Fruit fly (Drosophila melanogaster) whole organism, embryonic: ENCODE results near the gene Ir76b.
A peak's percentile ranks its signal among the peaks of the same experiment; 100 is the strongest.

Experiments
- Blimp-1 ChIP-seq: fragments of 200-800 bp; sonication (Bioruptor generic); optimal IDR thresholded peaks from 3 replicates; lab custom pipeline; 2018; ENCODE audit warnings: missing biosample characterization, missing genetic modification characterization, mild to moderate bottlenecking, moderate library complexity, missing genetic modification reagents
- CG1024 ChIP-seq: fragments of 200-800 bp; sonication (Bioruptor generic); IDR thresholded peaks from 2 replicates; pipeline ENCODE4 v1.3.6; 2022; ENCODE audit warnings: missing biosample characterization, missing genetic modification characterization
- CG11247 ChIP-seq: fragments of 200-800 bp; sonication (Bioruptor generic); IDR thresholded peaks from 2 replicates; pipeline ENCODE4 v1.3.6; 2022; ENCODE audit warnings: missing biosample characterization, missing genetic modification characterization
- CG12104 ChIP-seq: fragments of 200-800 bp; sonication (Bioruptor generic); optimal IDR thresholded peaks from 3 replicates; lab custom pipeline; 2016; ENCODE audit warnings: missing biosample characterization, missing genetic modification characterization
- CG12769 ChIP-seq: fragments of 200-800 bp; sonication (Bioruptor generic); optimal IDR thresholded peaks from 2 replicates; lab custom pipeline; 2019; ENCODE audit warnings: missing biosample characterization, mild to moderate bottlenecking, missing genetic modification characterization, moderate library complexity
- CG13287 ChIP-seq: fragments of 200-800 bp; sonication (Bioruptor generic); IDR thresholded peaks from 2 replicates; pipeline ENCODE4 v1.3.6; 2022; ENCODE audit warnings: missing biosample characterization, missing genetic modification characterization; ENCODE audit not compliant: partially characterized antibody
- CG13894 ChIP-seq: fragments of 200-800 bp; sonication (Bioruptor generic); optimal IDR thresholded peaks from 3 replicates; lab custom pipeline; 2018; ENCODE audit warnings: missing biosample characterization, mild to moderate bottlenecking, missing genetic modification characterization, moderate library complexity
- CG14050 ChIP-seq: fragments of 200-800 bp; sonication (Bioruptor generic); IDR thresholded peaks from 3 replicates; pipeline ENCODE4 v1.3.6; 2022; ENCODE audit warnings: missing biosample characterization, missing genetic modification characterization
- CG15514 ChIP-seq: fragments of 200-800 bp; sonication (Bioruptor generic); optimal IDR thresholded peaks from 3 replicates; lab custom pipeline; 2017; ENCODE audit warnings: missing biosample characterization, missing genetic modification characterization, mild to moderate bottlenecking, moderate library complexity, missing genetic modification reagents
- CG18262 ChIP-seq: fragments of 200-800 bp; optimal IDR thresholded peaks from 3 replicates; lab custom pipeline; 2019; ENCODE audit warnings: missing biosample characterization, mild to moderate bottlenecking, missing genetic modification characterization, moderate library complexity
- CG30431 ChIP-seq: fragments of 200-800 bp; sonication (Bioruptor generic); optimal IDR thresholded peaks from 2 replicates; lab custom pipeline; 2017; ENCODE audit warnings: missing biosample characterization, missing genetic modification characterization
- CG33213 ChIP-seq: fragments of 200-800 bp; sonication (Bioruptor generic); optimal IDR thresholded peaks from 3 replicates; lab custom pipeline; 2016; ENCODE audit warnings: missing biosample characterization, missing genetic modification characterization
- CG3726 ChIP-seq: fragments of 200-800 bp; sonication (Bioruptor generic); IDR thresholded peaks from 3 replicates; pipeline ENCODE4, ENCODE4 v1.3.6; 2022; ENCODE audit warnings: missing biosample characterization, missing genetic modification characterization
- CG43689 ChIP-seq: fragments of 200-800 bp; sonication (Bioruptor generic); IDR thresholded peaks from 2 replicates; pipeline ENCODE4 v1.3.6; 2022; ENCODE audit warnings: missing biosample characterization, missing genetic modification characterization
- CG4820 ChIP-seq: fragments of 200-800 bp; sonication (Bioruptor generic); optimal IDR thresholded peaks from 3 replicates; lab custom pipeline; 2016; ENCODE audit warnings: missing biosample characterization, missing genetic modification characterization
- CG4854 ChIP-seq: fragments of 200-800 bp; sonication (Bioruptor generic); optimal IDR thresholded peaks from 2 replicates; lab custom pipeline; 2016; ENCODE audit warnings: missing biosample characterization, missing genetic modification characterization, inconsistent platforms
- CG8290 ChIP-seq, 3 experiments: fragments of 200-800 bp; sonication (Bioruptor generic); optimal IDR thresholded peaks; 2 replicates each; lab custom pipeline; 2016 to 2019; ENCODE audit warnings: missing biosample characterization in 3 of 3, missing genetic modification characterization in 3 of 3, mild to moderate bottlenecking in 2 of 3, moderate library complexity in 1 of 3
- CG8765 ChIP-seq: fragments of 200-800 bp; sonication (Bioruptor generic); IDR thresholded peaks from 2 replicates; pipeline ENCODE4 v1.3.6; 2022; ENCODE audit warnings: missing biosample characterization, missing genetic modification characterization
- CG9215 ChIP-seq: fragments of 200-800 bp; sonication (Bioruptor generic); IDR thresholded peaks from 2 replicates; pipeline ENCODE4 v1.3.6; 2022; ENCODE audit warnings: missing biosample characterization, missing genetic modification characterization
- Dfd ChIP-seq, 2 experiments: fragments of >200 bp; optimal IDR thresholded peaks; 2 replicates each; lab custom pipeline; 2017; ENCODE audit warnings: missing biosample characterization in 2 of 2, missing genetic modification characterization in 2 of 2
- Dll ChIP-seq: fragments of 200-800 bp; sonication (Bioruptor generic); IDR thresholded peaks from 4 replicates; pipeline ENCODE4 v1.3.6; 2022; ENCODE audit warnings: missing biosample characterization, missing genetic modification characterization; ENCODE audit not compliant: partially characterized antibody
- Elba2 ChIP-seq: fragments of 200-800 bp; sonication (Bioruptor generic); optimal IDR thresholded peaks from 3 replicates; lab custom pipeline; 2016; ENCODE audit warnings: missing biosample characterization, missing genetic modification characterization
- HLH54F ChIP-seq: fragments of 200-800 bp; sonication (Bioruptor generic); optimal IDR thresholded peaks from 3 replicates; lab custom pipeline; 2016; ENCODE audit warnings: missing biosample characterization, missing genetic modification characterization
- MBD-R2 ChIP-seq: fragments of 200-800 bp; sonication (Bioruptor generic); IDR thresholded peaks from 2 replicates; pipeline ENCODE4 v1.3.6; 2022; ENCODE audit warnings: missing biosample characterization, missing genetic modification characterization
- Med ChIP-seq: fragments of 200-800 bp; sonication (Bioruptor generic); peaks from one replicate; lab custom pipeline; 2016; ENCODE audit warnings: missing biosample characterization, missing genetic modification characterization, mild to moderate bottlenecking, inconsistent platforms, moderate library complexity
- Oaz ChIP-seq: fragments of 200-800 bp; sonication (Bioruptor generic); IDR thresholded peaks from 2 replicates; pipeline ENCODE4 v1.3.6; 2022; ENCODE audit warnings: missing biosample characterization, missing genetic modification characterization
- Opbp ChIP-seq: fragments of 200-800 bp; sonication (Bioruptor generic); IDR thresholded peaks from 3 replicates; pipeline ENCODE4 v1.3.6; 2022; ENCODE audit warnings: missing biosample characterization, missing genetic modification characterization; ENCODE audit not compliant: partially characterized antibody
- Sin3A ChIP-seq: fragments of >200 bp; optimal IDR thresholded peaks from 2 replicates; lab custom pipeline; 2018
- TFAM ChIP-seq: fragments of 200-800 bp; sonication (Bioruptor generic); optimal IDR thresholded peaks from 2 replicates; lab custom pipeline; 2017; ENCODE audit warnings: missing biosample characterization, missing genetic modification characterization, inconsistent platforms
- Tbp ChIP-seq: fragments of >200 bp; optimal IDR thresholded peaks from 2 replicates; lab custom pipeline; 2018; ENCODE audit warnings: missing biosample characterization, missing genetic modification characterization
- bbx ChIP-seq: fragments of 200-800 bp; sonication (Bioruptor generic); IDR thresholded peaks from 2 replicates; pipeline ENCODE4 v1.3.6; 2022; ENCODE audit warnings: missing biosample characterization, missing genetic modification characterization; ENCODE audit not compliant: partially characterized antibody
- bowl ChIP-seq: fragments of 200-800 bp; sonication (Bioruptor generic); IDR thresholded peaks from 2 replicates; pipeline ENCODE4 v1.3.6; 2022; ENCODE audit warnings: missing biosample characterization, missing genetic modification characterization
- cad ChIP-seq: fragments of >200 bp; optimal IDR thresholded peaks from 2 replicates; lab custom pipeline; 2017; ENCODE audit warnings: missing biosample characterization, missing genetic modification characterization
- chinmo ChIP-seq: fragments of 200-800 bp; sonication (Bioruptor generic); IDR thresholded peaks from 4 replicates; pipeline ENCODE4 v1.3.6; 2022; ENCODE audit warnings: missing biosample characterization, missing genetic modification characterization; ENCODE audit not compliant: partially characterized antibody
- ftz-f1 ChIP-seq: fragments of 200-800 bp; sonication (Bioruptor generic); optimal IDR thresholded peaks from 2 replicates; lab custom pipeline; 2016; ENCODE audit warnings: missing biosample characterization, missing genetic modification characterization
- gcm2 ChIP-seq: fragments of 200-800 bp; sonication (Bioruptor generic); optimal IDR thresholded peaks from 2 replicates; lab custom pipeline; 2016; ENCODE audit warnings: missing biosample characterization, missing genetic modification characterization
- her ChIP-seq: fragments of 200-800 bp; sonication (Bioruptor generic); optimal IDR thresholded peaks from 2 replicates; lab custom pipeline; 2016; ENCODE audit warnings: missing biosample characterization, missing genetic modification characterization
- hth ChIP-seq: fragments of >200 bp; optimal IDR thresholded peaks from 2 replicates; lab custom pipeline; 2017; ENCODE audit warnings: inconsistent platforms
- kni ChIP-seq: fragments of 200-800 bp; sonication (Bioruptor generic); optimal IDR thresholded peaks from 3 replicates; lab custom pipeline; 2017; ENCODE audit warnings: mild to moderate bottlenecking, missing biosample characterization, missing genetic modification reagents, missing genetic modification characterization
- onecut ChIP-seq: fragments of 200-800 bp; sonication (Bioruptor generic); IDR thresholded peaks from 2 replicates; pipeline ENCODE4 v1.3.6; 2022; ENCODE audit warnings: missing biosample characterization, missing genetic modification characterization
- pnt ChIP-seq: fragments of 200-800 bp; sonication (Bioruptor generic); optimal IDR thresholded peaks from 3 replicates; lab custom pipeline; 2016; ENCODE audit warnings: missing biosample characterization, missing genetic modification characterization
- pzg ChIP-seq: fragments of 200-800 bp; sonication (Bioruptor generic); optimal IDR thresholded peaks from 3 replicates; lab custom pipeline; 2018; ENCODE audit warnings: missing biosample characterization, mild to moderate bottlenecking, missing genetic modification characterization, moderate library complexity
- sd ChIP-seq: fragments of 200-800 bp; sonication (Bioruptor generic); optimal IDR thresholded peaks from 3 replicates; lab custom pipeline; 2018; ENCODE audit warnings: missing biosample characterization, mild to moderate bottlenecking, missing genetic modification characterization, moderate library complexity
- unc-4 ChIP-seq: fragments of 200-800 bp; sonication (Bioruptor generic); IDR thresholded peaks from 2 replicates; pipeline ENCODE4 v1.3.6; 2022; ENCODE audit warnings: missing biosample characterization, missing genetic modification characterization; ENCODE audit not compliant: partially characterized antibody
- usp ChIP-seq: fragments of >200 bp; optimal IDR thresholded peaks from 2 replicates; lab custom pipeline; 2017; ENCODE audit warnings: missing biosample characterization, missing genetic modification characterization
- vvl ChIP-seq: fragments of 200-800 bp; sonication (Bioruptor generic); IDR thresholded peaks from 2 replicates; pipeline ENCODE4 v1.3.6; 2022; ENCODE audit warnings: missing biosample characterization, missing genetic modification characterization
- zf30C ChIP-seq: fragments of 200-800 bp; sonication (Bioruptor generic); optimal IDR thresholded peaks from 3 replicates; lab custom pipeline; 2018; ENCODE audit warnings: missing biosample characterization, mild to moderate bottlenecking, missing genetic modification characterization

The Ir76b gene

DNA sequence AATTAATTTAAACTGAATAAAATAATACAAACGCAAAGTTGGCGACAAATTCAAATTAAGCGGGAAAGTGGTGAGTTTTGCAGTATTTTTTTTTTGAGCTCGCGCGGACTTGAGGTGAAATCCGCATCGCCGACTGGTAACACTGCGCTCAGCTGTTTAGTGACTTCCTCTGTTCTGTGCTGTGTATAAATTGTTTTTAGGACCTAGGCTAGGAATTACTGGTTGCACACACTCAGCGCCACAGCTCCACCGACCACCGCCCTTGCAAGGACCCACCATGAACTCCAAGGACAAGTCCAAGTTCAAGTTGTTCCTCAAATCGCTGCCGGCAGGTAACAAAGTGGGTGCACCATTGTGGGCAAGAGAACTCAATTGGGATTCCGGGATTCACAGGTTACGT, 17.7 kb upstream of the Ir76b start, which contains the start of gene gig (continued):
- peak; percentile 91 for TF ChIP-seq MBD-R2 (GFP tag; lab: Robert Waterston, UW)
- no peak for TF ChIP-seq Oaz (GFP tag; lab: Robert Waterston, UW)
- no peak for TF ChIP-seq hth (lab: Kevin White, UChicago)
- peak; percentile 70 for TF ChIP-seq zf30C (GFP tag; lab: Kevin White, UChicago)
- no peak for TF ChIP-seq gcm2 (GFP tag; lab: Kevin White, UChicago)
- no peak for TF ChIP-seq her (GFP tag; lab: Kevin White, UChicago)
- 0 out of 4 replicates have a peak, but pooled peaks have one; percentile 31 for TF ChIP-seq Dll (GFP tag; lab: Robert Waterston, UW)
- TF ChIP-seq CG13287 = peak; percentile 19; the same call in 1 of the 2 replicates
- TF ChIP-seq cad (GFP tag; lab: Kevin White, UChicago) = no peak
- peak; percentile 7 for TF ChIP-seq Sin3A (lab: Kevin White, UChicago)
- peak; percentile 70 for TF ChIP-seq CG15514 (GFP tag; lab: Kevin White, UChicago)
- peak; percentile 41 for TF ChIP-seq pzg (GFP tag; lab: Kevin White, UChicago)
- TF ChIP-seq Opbp (GFP tag; lab: Robert Waterston, UW) = 0 out of 3 replicates have a peak, but pooled peaks have one; percentile 5
- TF ChIP-seq bbx = peak; percentile 45
- no peak for TF ChIP-seq Tbp (GFP tag; lab: Kevin White, UChicago)

DNA sequence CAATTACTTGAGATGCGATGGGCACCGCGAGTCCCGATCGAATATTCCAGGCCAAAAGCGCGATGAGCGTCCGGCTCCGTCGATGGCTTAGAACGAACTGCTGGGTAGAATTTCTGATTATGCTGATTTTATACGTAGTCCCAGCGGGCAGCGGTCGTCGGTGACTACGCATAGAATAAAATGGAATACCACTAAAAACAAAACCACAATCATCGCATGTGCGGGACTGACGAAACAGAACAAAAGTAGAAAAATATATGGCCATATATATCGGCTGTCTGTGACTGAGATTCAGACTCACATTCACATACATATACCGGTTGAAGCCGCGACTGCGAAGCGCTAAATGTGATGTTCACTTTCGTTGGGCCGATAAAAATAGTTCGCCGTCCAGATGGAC, 15.9 kb upstream of the Ir76b start, which contains the start of gene CG7365:
Gene CG7365 (minus strand): TSS at position 101 of the 400 bp plus-strand sequence.
- no peak for TF ChIP-seq ftz-f1 (GFP tag; lab: Kevin White, UChicago)
- no peak for TF ChIP-seq CG14050 (GFP tag; lab: Robert Waterston, UW)
- peak; percentile 9 for TF ChIP-seq Med
- peak; percentile 56 for TF ChIP-seq Blimp-1 (GFP tag; lab: Kevin White, UChicago)
- TF ChIP-seq CG4820 (GFP tag; lab: Kevin White, UChicago) = no peak
- TF ChIP-seq onecut (GFP tag; lab: Robert Waterston, UW) = no peak
- 0 out of 2 replicates have a peak, but pooled peaks have one; percentile 23 for TF ChIP-seq unc-4 (GFP tag; lab: Robert Waterston, UW)

DNA sequence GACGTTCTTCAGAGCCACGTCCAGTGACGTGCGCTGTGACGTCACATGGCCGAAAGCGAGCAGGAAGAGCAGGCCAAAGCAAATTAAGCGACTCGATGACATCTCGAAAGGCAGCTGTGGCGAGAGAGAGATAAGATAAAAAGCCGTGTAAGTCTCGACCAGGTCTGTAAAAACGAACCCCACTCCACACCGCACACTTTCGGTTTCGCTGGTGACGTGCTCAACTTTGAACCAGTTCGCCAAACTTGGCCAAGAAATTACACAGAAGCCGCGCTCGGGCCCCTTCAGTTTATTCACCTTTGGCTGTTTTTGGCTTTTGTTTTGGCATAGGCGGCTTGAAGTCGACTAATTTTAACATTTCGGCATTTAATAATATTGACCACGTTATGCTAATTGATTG, 14.8 kb upstream of the Ir76b start:
- no peak for TF ChIP-seq CG18262 (tag; lab: Kevin White, UChicago)
- peak; percentile 95 for TF ChIP-seq Blimp-1 (GFP tag; lab: Kevin White, UChicago)
- TF ChIP-seq bowl (GFP tag; lab: Robert Waterston, UW) = 0 out of 2 replicates have a peak, but pooled peaks have one; percentile 32
- TF ChIP-seq CG15514 (GFP tag; lab: Kevin White, UChicago) = peak; percentile 78
- TF ChIP-seq chinmo (GFP tag; lab: Robert Waterston, UW) = peak; percentile 41; the same call in 1 of the 4 replicates
- no peak for TF ChIP-seq CG11247
- no peak for TF ChIP-seq CG33213 (GFP tag; lab: Kevin White, UChicago)
- TF ChIP-seq kni (GFP tag; lab: Kevin White, UChicago) = no peak
- TF ChIP-seq CG12104 = no peak
- TF ChIP-seq CG13894 = peak; percentile 48
- TF ChIP-seq vvl (GFP tag; lab: Robert Waterston, UW) = 0 out of 2 replicates have a peak, but pooled peaks have one; percentile 22
- TF ChIP-seq sd = peak; percentile 73
- peak; percentile 51 for TF ChIP-seq CG12769 (tag; lab: Kevin White, UChicago)

DNA sequence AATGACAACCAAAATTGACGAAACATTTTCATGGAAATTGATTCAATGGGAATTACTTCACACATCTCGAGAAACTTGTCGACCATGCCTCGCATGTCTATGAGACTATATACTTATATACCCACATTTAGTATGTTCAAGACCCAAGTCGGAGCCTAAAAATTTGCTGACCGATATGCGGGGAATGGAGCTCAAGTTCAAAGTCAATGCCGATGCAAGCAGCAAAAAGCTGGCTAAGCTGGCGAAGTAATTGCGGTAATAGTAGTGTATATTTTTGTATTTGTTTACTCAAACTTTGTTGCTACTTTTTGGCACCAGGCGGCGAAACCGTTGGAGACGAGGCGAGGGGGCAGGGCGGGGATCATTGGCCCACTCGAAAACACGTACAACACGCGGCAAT, 11.7 kb upstream of the Ir76b start:
- TF ChIP-seq TFAM (GFP tag; lab: Kevin White, UChicago) = no peak
- no peak for TF ChIP-seq CG30431 (GFP tag; lab: Kevin White, UChicago)
- TF ChIP-seq CG13894 = peak; percentile 51
- no peak for TF ChIP-seq CG8290 (GFP tag; optimal IDR thresholded peaks at IDR 0.05; lab: Kevin White, UChicago)
- no peak for TF ChIP-seq CG8290 (tag; optimal IDR thresholded peaks at IDR 0.05; lab: Kevin White, UChicago)
- no peak for TF ChIP-seq CG18262 (tag; lab: Kevin White, UChicago)
- TF ChIP-seq Dfd (GFP tag; optimal IDR thresholded peaks at IDR 0.05; lab: Kevin White, UChicago) = no peak
- no peak for TF ChIP-seq pnt (GFP tag; lab: Kevin White, UChicago)
- no peak for TF ChIP-seq CG1024 (GFP tag; lab: Robert Waterston, UW)
- TF ChIP-seq HLH54F (GFP tag; lab: Kevin White, UChicago) = no peak
- TF ChIP-seq CG9215 (GFP tag; lab: Robert Waterston, UW) = no peak
- no peak for TF ChIP-seq CG8765 (GFP tag; lab: Robert Waterston, UW)
- TF ChIP-seq Elba2 (GFP tag; lab: Kevin White, UChicago) = no peak
- TF ChIP-seq usp = no peak
- TF ChIP-seq hth (lab: Kevin White, UChicago) = no peak
- TF ChIP-seq CG4854 (GFP tag; lab: Kevin White, UChicago) = no peak
- no peak for TF ChIP-seq CG43689
- no peak for TF ChIP-seq CG3726
